Worm (Caenorhabditis elegans): ENCODE results near the gene R193.1.

DNA sequence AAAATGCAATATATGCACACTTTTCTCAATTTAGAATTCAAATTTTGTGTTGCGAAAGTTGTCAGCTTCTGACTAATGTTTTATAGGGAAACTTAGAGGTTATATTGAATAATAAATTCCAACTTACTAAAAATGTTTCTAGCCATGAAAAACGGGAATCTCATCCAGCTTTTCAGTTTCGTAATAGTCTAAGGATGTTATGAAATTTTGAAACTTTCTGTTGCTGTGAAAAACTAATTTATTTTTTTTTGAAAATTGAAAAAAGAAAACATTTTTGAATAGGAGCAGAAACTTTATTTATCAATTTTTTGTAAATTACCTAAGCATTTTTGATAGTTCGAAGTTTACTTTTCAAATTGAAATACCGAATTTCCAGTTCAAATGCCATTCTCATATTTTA is 33.2 kb upstream of the R193.1 start:
- TF ChIP-seq ref-1 (GFP tag; conservative IDR thresholded peaks at IDR 0.05) (no peak), tab-1 (GFP tag; IDR thresholded peaks at IDR 0.05) (no peak), ztf-29 (GFP tag; IDR thresholded peaks at IDR 0.05) (no peak), cog-1 (tag; optimal IDR thresholded peaks at IDR 0.05) (no peak)
